Worm (Caenorhabditis elegans): ENCODE measurements around the gene msrp-7.

The msrp-7 gene

ce11 chrII:10824046-10824445, 13.3 kb downstream of the msrp-7 start, which contains the start of the genes R06F6.12 and mix-1:
R06F6.12 (minus strand) TSS chrII:10824081.
mix-1 (plus strand) TSS chrII:10824246.
- TF ChIP-seq ceh-90 (tag; optimal IDR thresholded peaks at IDR 0.05), result no peak
- TF ChIP-seq mab-9 (GFP tag; IDR thresholded peaks at IDR 0.05), result no peak
- TF ChIP-seq nhr-19 (GFP tag; conservative IDR thresholded peaks at IDR 0.05), result peak; percentile 37; the same call in 1 of the 2 replicates
- peak; percentile 0 for TF ChIP-seq fos-1 (tag; optimal IDR thresholded peaks at IDR 0.05)
- TF ChIP-seq dsc-1 (tag; optimal IDR thresholded peaks at IDR 0.05), result peak; percentile 50
- peak; percentile 80 to 89 for TF ChIP-seq efl-1 (optimal IDR thresholded peaks at IDR 0.05)
- TF ChIP-seq efl-1 (GFP tag; optimal IDR thresholded peaks at IDR 0.05 in 1 of 2), result peak; percentile 86 to 98
- TF ChIP-seq unc-86 (tag; optimal IDR thresholded peaks at IDR 0.05), result peak; percentile 24
- peak; percentile 49 to 60 (median 50) for TF ChIP-seq ceh-82 (tag; optimal IDR thresholded peaks at IDR 0.05)
- peak; percentile 18 for TF ChIP-seq nhr-90 (tag; optimal IDR thresholded peaks at IDR 0.05; ENCODE audit: poor library complexity)
- no peak for TF ChIP-seq unc-98 (GFP tag; IDR thresholded peaks at IDR 0.05)
- peak; percentile 25 for TF ChIP-seq skn-1 (tag; optimal IDR thresholded peaks at IDR 0.05)
- TF ChIP-seq C04F5.9 (tag; optimal IDR thresholded peaks at IDR 0.05), result peak; percentile 78
- peak; percentile 35 for TF ChIP-seq snpc-4 (tag; optimal IDR thresholded peaks at IDR 0.05)
- peak; percentile 72 for TF ChIP-seq snu-23 (GFP tag; optimal IDR thresholded peaks at IDR 0.05)
- peak; percentile 47 for TF ChIP-seq xbp-1 (tag; optimal IDR thresholded peaks at IDR 0.05)
- TF ChIP-seq swsn-7 (tag; optimal IDR thresholded peaks at IDR 0.05), result peak; percentile 52
- no peak for TF ChIP-seq pqm-1 (tag; optimal IDR thresholded peaks at IDR 0.05)
- no peak for TF ChIP-seq grh-1 (GFP tag; IDR thresholded peaks at IDR 0.05)
- no peak for TF ChIP-seq ama-1 (optimal IDR thresholded peaks at IDR 0.05)
- TF ChIP-seq nhr-71 (tag; optimal IDR thresholded peaks at IDR 0.05), result peak; percentile 73
- TF ChIP-seq nhr-20 (tag; optimal IDR thresholded peaks at IDR 0.05), result peak; percentile 46
- TF ChIP-seq egl-13 (tag; optimal IDR thresholded peaks at IDR 0.05), result no peak
- peak; percentile 98 for TF ChIP-seq F16B12.6 (tag; optimal IDR thresholded peaks at IDR 0.05)
- TF ChIP-seq lin-15B (tag; optimal IDR thresholded peaks at IDR 0.05), result peak; percentile 47
- peak; percentile 44 for TF ChIP-seq tbx-2 (tag; optimal IDR thresholded peaks at IDR 0.05)
- TF ChIP-seq lin-35 (GFP tag; optimal IDR thresholded peaks at IDR 0.05), result peak; percentile 79 to 92
- TF ChIP-seq lin-14 (GFP tag; optimal IDR thresholded peaks at IDR 0.05), result peak; percentile 42
- TF ChIP-seq blmp-1 (tag; optimal IDR thresholded peaks at IDR 0.05), result peak; percentile 53
- peak; percentile 86 for TF ChIP-seq mep-1 (tag; optimal IDR thresholded peaks at IDR 0.05)
- no peak for TF ChIP-seq nhr-12 (tag; optimal IDR thresholded peaks at IDR 0.05)
- no peak for TF ChIP-seq hlh-17 (GFP tag; optimal IDR thresholded peaks at IDR 0.05; ENCODE audit: borderline replicate concordance)
- peak; percentile 74 for TF ChIP-seq unc-130 (tag; optimal IDR thresholded peaks at IDR 0.05)
- TF ChIP-seq lin-13 (GFP tag; optimal IDR thresholded peaks at IDR 0.05), result peak; percentile 49
- TF ChIP-seq mdl-1 (tag; optimal IDR thresholded peaks at IDR 0.05), result peak in 1 of 2 experiments; percentile 35
- TF ChIP-seq alr-1 (tag; optimal IDR thresholded peaks at IDR 0.05; ENCODE audit: borderline replicate concordance), result no peak
- TF ChIP-seq ceh-88 (GFP tag; IDR thresholded peaks at IDR 0.05), result no peak
- no peak for TF ChIP-seq nhr-77 (tag; optimal IDR thresholded peaks at IDR 0.05)
- no peak for TF ChIP-seq hlh-4 (tag; optimal IDR thresholded peaks at IDR 0.05)
- TF ChIP-seq nhr-47 (tag; optimal IDR thresholded peaks at IDR 0.05), result peak; percentile 75
- peak; percentile 70 for TF ChIP-seq nhr-85 (tag)
- TF ChIP-seq dpl-1 (GFP tag; optimal IDR thresholded peaks at IDR 0.05), result peak; percentile 84 to 89 (median 89)
- TF ChIP-seq rnt-1 (tag; optimal IDR thresholded peaks at IDR 0.05), result peak; percentile 80
- peak; percentile 36 for TF ChIP-seq aly-2 (tag; optimal IDR thresholded peaks at IDR 0.05)
- peak in 1 of 6 experiments; percentile 15 for TF ChIP-seq elt-3 (tag; optimal IDR thresholded peaks at IDR 0.05)
- TF ChIP-seq irx-1 (tag; optimal IDR thresholded peaks at IDR 0.05), result peak; percentile 9
- TF ChIP-seq lsy-2 (tag; optimal IDR thresholded peaks at IDR 0.05), result peak; percentile 79 to 82
- peak; percentile 55 for TF ChIP-seq C16A3.4 (tag; optimal IDR thresholded peaks at IDR 0.05)
